Worm (Caenorhabditis elegans) whole organism, young adult: ENCODE data around the gene lin-3.

Experiments used
- B0261.1 ChIP-seq: sonication (generic microtip); optimal IDR thresholded peaks from 2 replicates; lab custom pipeline; 2016; ENCODE audit warnings: mild to moderate bottlenecking, missing genetic modification characterization, moderate library complexity, missing compliant biosample characterization
- B0336.3 ChIP-seq: fragments of 200-800 bp; sonication (Bioruptor generic); IDR thresholded peaks from 2 replicates; pipeline ENCODE4 v1.3.6; 2022; ENCODE audit warnings: missing genetic modification characterization, missing compliant biosample characterization
- F33H1.4 ChIP-seq: fragments of 200-800 bp; sonication (Bioruptor generic); IDR thresholded peaks from 2 replicates; pipeline ENCODE4 v1.3.6; 2022; ENCODE audit warnings: missing genetic modification reagents, missing genetic modification characterization, missing compliant biosample characterization
- F39B2.1 ChIP-seq: fragments of 200-800 bp; sonication (Bioruptor generic); IDR thresholded peaks from 2 replicates; pipeline ENCODE4 v1.3.6; 2022; ENCODE audit warnings: missing genetic modification reagents, missing genetic modification characterization, missing compliant biosample characterization
- F49E8.2 ChIP-seq: sonication (generic microtip); optimal IDR thresholded peaks from 3 replicates; lab custom pipeline; 2017; ENCODE audit warnings: missing genetic modification characterization, mild to moderate bottlenecking, missing compliant biosample characterization, antibody characterized with exemption, moderate library complexity; ENCODE audit not compliant: insufficient read depth
- F52B5.7 ChIP-seq: sonication (generic microtip); optimal IDR thresholded peaks from 2 replicates; lab custom pipeline; 2016; ENCODE audit warnings: mild to moderate bottlenecking, missing genetic modification characterization, missing compliant biosample characterization
- T26A5.8 ChIP-seq: sonication (generic microtip); optimal IDR thresholded peaks from 2 replicates; lab custom pipeline; 2016; ENCODE audit warnings: missing genetic modification characterization, missing compliant biosample characterization
- Y53G8AR.9 ChIP-seq: fragments of 200-800 bp; sonication (Bioruptor generic); conservative IDR thresholded peaks from 2 replicates; pipeline ENCODE4 v1.3.6; 2022; ENCODE audit warnings: missing genetic modification reagents, missing genetic modification characterization, missing compliant biosample characterization
- Y67H2A.10 ChIP-seq: fragments of 200-800 bp; sonication (Bioruptor generic); conservative IDR thresholded peaks from 2 replicates; pipeline ENCODE4 v1.3.6; 2022; ENCODE audit warnings: missing genetic modification reagents, missing genetic modification characterization, missing compliant biosample characterization
- Y95B8A.8 ChIP-seq: fragments of 200-800 bp; sonication (Bioruptor generic); IDR thresholded peaks from 2 replicates; pipeline ENCODE4 v1.3.6; 2022; ENCODE audit warnings: missing genetic modification reagents, missing genetic modification characterization, missing compliant biosample characterization
- ama-1 ChIP-seq, 3 experiments: fragments of 150-350 bp in 1 of 3; sonication (generic microtip) in 2 of 3; optimal IDR thresholded peaks; 2 replicates each; lab custom pipeline; 2014 to 2018; ENCODE audit warnings: missing biosample characterization in 2 of 3, missing genetic modification characterization in 2 of 3, missing genetic modification reagents in 2 of 3
- atf-7 ChIP-seq: sonication (generic microtip); optimal IDR thresholded peaks from 2 replicates; lab custom pipeline; 2017; ENCODE audit warnings: mild to moderate bottlenecking, missing genetic modification characterization, missing compliant biosample characterization
- athp-1 ChIP-seq: sonication (generic microtip); optimal IDR thresholded peaks from 2 replicates; lab custom pipeline; 2017; ENCODE audit warnings: mild to moderate bottlenecking, missing genetic modification characterization, missing compliant biosample characterization
- cebp-1 ChIP-seq, 2 experiments: fragments of 200-800 bp in 1 of 2; sonication (Bioruptor generic) in 1 of 2; sonication (generic microtip) in 1 of 2; IDR thresholded peaks in 1 of 2; optimal IDR thresholded peaks in 1 of 2; 2 replicates each; pipeline versions ENCODE4 v1.3.6 to Lab custom; 2017 to 2022; ENCODE audit warnings: missing compliant biosample characterization in 2 of 2, missing genetic modification characterization in 2 of 2, mild to moderate bottlenecking in 1 of 2, missing genetic modification reagents in 1 of 2, moderate library complexity in 1 of 2
- ceh-91 ChIP-seq: fragments of 200-800 bp; sonication (Bioruptor generic); IDR thresholded peaks from 2 replicates; pipeline ENCODE4 v1.3.6; 2022; ENCODE audit warnings: missing genetic modification reagents, missing genetic modification characterization, missing compliant biosample characterization
- dpl-1 ChIP-seq: fragments of 150-350 bp; optimal IDR thresholded peaks from 2 replicates; lab custom pipeline; 2014; ENCODE audit warnings: missing biosample characterization, missing genetic modification reagents, missing genetic modification characterization
- egrh-3 ChIP-seq: fragments of 200-800 bp; sonication (Bioruptor generic); IDR thresholded peaks from 2 replicates; pipeline ENCODE4 v1.3.6; 2022; ENCODE audit warnings: missing genetic modification reagents, missing genetic modification characterization, missing compliant biosample characterization
- ekl-4 ChIP-seq: fragments of 200-800 bp; sonication (Bioruptor generic); IDR thresholded peaks from 2 replicates; pipeline ENCODE4 v1.3.6; 2022; ENCODE audit warnings: missing genetic modification reagents, missing genetic modification characterization, missing compliant biosample characterization
- fkh-3 ChIP-seq: sonication (generic microtip); optimal IDR thresholded peaks from 2 replicates; lab custom pipeline; 2016; ENCODE audit warnings: mild to moderate bottlenecking, missing genetic modification characterization, missing compliant biosample characterization
- hmg-1.2 ChIP-seq: fragments of 200-800 bp; sonication (Bioruptor generic); IDR thresholded peaks from 2 replicates; pipeline ENCODE4 v1.3.6; 2022; ENCODE audit warnings: missing genetic modification reagents, missing genetic modification characterization, missing compliant biosample characterization
- hmg-20 ChIP-seq: fragments of 200-800 bp; sonication (Bioruptor generic); IDR thresholded peaks from 2 replicates; pipeline ENCODE4 v1.3.6; 2022; ENCODE audit warnings: missing genetic modification reagents, missing genetic modification characterization, missing compliant biosample characterization
- hsf-1 ChIP-seq: fragments of 200-800 bp; sonication (Bioruptor generic); IDR thresholded peaks from 2 replicates; pipeline ENCODE4 v1.3.6; 2022; ENCODE audit warnings: missing genetic modification reagents, missing genetic modification characterization, missing compliant biosample characterization
- lir-1 ChIP-seq: fragments of 200-800 bp; sonication (Bioruptor generic); conservative IDR thresholded peaks from 2 replicates; pipeline ENCODE4 v1.3.6; 2022; ENCODE audit warnings: missing genetic modification reagents, missing genetic modification characterization, missing compliant biosample characterization
- lsl-1 ChIP-seq: fragments of 200-800 bp; sonication (Bioruptor generic); optimal IDR thresholded peaks from 2 replicates; lab custom pipeline; 2018; ENCODE audit warnings: mild to moderate bottlenecking, missing genetic modification characterization, moderate library complexity, missing compliant biosample characterization
- madf-6 ChIP-seq: fragments of 200-800 bp; sonication (Bioruptor generic); IDR thresholded peaks from 2 replicates; pipeline ENCODE4 v1.3.6; 2022; ENCODE audit warnings: missing genetic modification reagents, missing genetic modification characterization, missing compliant biosample characterization
- madf-8 ChIP-seq: fragments of 200-800 bp; sonication (Bioruptor generic); conservative IDR thresholded peaks from 2 replicates; pipeline ENCODE4 v1.3.6; 2022; ENCODE audit warnings: missing genetic modification reagents, missing genetic modification characterization, missing compliant biosample characterization
- mcd-1 ChIP-seq: fragments of 200-800 bp; sonication (Bioruptor generic); IDR thresholded peaks from 2 replicates; pipeline ENCODE4 v1.3.6; 2022; ENCODE audit warnings: missing genetic modification reagents, missing genetic modification characterization, missing compliant biosample characterization
- nfya-1 ChIP-seq: sonication (generic microtip); optimal IDR thresholded peaks from 2 replicates; lab custom pipeline; 2017; ENCODE audit warnings: antibody characterized with exemption, missing compliant biosample characterization, missing genetic modification characterization, borderline replicate concordance; ENCODE audit not compliant: insufficient read depth
- nfyb-1 ChIP-seq: fragments of 200-800 bp; sonication (Bioruptor generic); IDR thresholded peaks from 2 replicates; pipeline ENCODE4 v1.3.6; 2022; ENCODE audit warnings: missing genetic modification reagents, missing genetic modification characterization, missing compliant biosample characterization
- nhr-179 ChIP-seq: sonication (generic microtip); optimal IDR thresholded peaks from 2 replicates; lab custom pipeline; 2016; ENCODE audit warnings: mild to moderate bottlenecking, missing genetic modification characterization, missing compliant biosample characterization
- nhr-80 ChIP-seq: sonication (generic microtip); optimal IDR thresholded peaks from 2 replicates; lab custom pipeline; 2016; ENCODE audit warnings: missing genetic modification characterization, missing compliant biosample characterization
- repo-1 ChIP-seq: sonication (generic microtip); optimal IDR thresholded peaks from 2 replicates; lab custom pipeline; 2017; ENCODE audit warnings: mild to moderate bottlenecking, missing genetic modification characterization, missing compliant biosample characterization
- rpc-1 ChIP-seq, 2 experiments: fragments of 150-350 bp in 1 of 2; sonication (generic microtip) in 1 of 2; optimal IDR thresholded peaks; 2 replicates each; lab custom pipeline; 2014 to 2018; ENCODE audit warnings: missing biosample characterization in 1 of 2, missing genetic modification characterization in 1 of 2, missing genetic modification reagents in 1 of 2, missing genotype in 1 of 2
- sdz-38 ChIP-seq: sonication (generic microtip); optimal IDR thresholded peaks from 2 replicates; lab custom pipeline; 2016; ENCODE audit warnings: missing genotype, missing genetic modification characterization, missing compliant biosample characterization
- snpc-1.3 ChIP-seq: sonication (generic microtip); optimal IDR thresholded peaks from 2 replicates; lab custom pipeline; 2017; ENCODE audit warnings: missing genetic modification characterization, mild to moderate bottlenecking, missing compliant biosample characterization, antibody characterized with exemption, moderate library complexity, missing genotype, missing genetic modification reagents; ENCODE audit not compliant: insufficient read depth
- tbp1 ChIP-seq: fragments of 200-800 bp; sonication (Bioruptor generic); optimal IDR thresholded peaks from 2 replicates; lab custom pipeline; 2018; ENCODE audit warnings: mild to moderate bottlenecking, missing genetic modification characterization, missing compliant biosample characterization
- xnd-1 ChIP-seq: sonication (generic microtip); optimal IDR thresholded peaks from 2 replicates; lab custom pipeline; 2016; ENCODE audit warnings: missing genotype, missing genetic modification reagents, missing genetic modification characterization, missing compliant biosample characterization
- ztf-18 ChIP-seq: sonication (generic microtip); optimal IDR thresholded peaks from 2 replicates; lab custom pipeline; 2016; ENCODE audit warnings: missing genotype, mild to moderate bottlenecking, missing genetic modification characterization, missing compliant biosample characterization
- ztf-25 ChIP-seq: fragments of 200-800 bp; sonication (Bioruptor generic); IDR thresholded peaks from 2 replicates; pipeline ENCODE4 v1.3.6; 2022; ENCODE audit warnings: missing genetic modification reagents, missing genetic modification characterization, missing compliant biosample characterization
- ztf-26 ChIP-seq: sonication (generic microtip); optimal IDR thresholded peaks from 2 replicates; lab custom pipeline; 2017; ENCODE audit warnings: missing genetic modification characterization, missing compliant biosample characterization
- ztf-3 ChIP-seq: fragments of 200-800 bp; sonication (Bioruptor generic); optimal IDR thresholded peaks from 2 replicates; lab custom pipeline; 2018; ENCODE audit warnings: mild to moderate bottlenecking, missing genetic modification characterization, missing compliant biosample characterization

Gene lin-3

ce11 chrIV:11037118-11037719, 16.9 kb upstream of the lin-3 start:
- TF ChIP-seq ceh-91 (GFP tag; lab: Robert Waterston, UW) = no peak
- TF ChIP-seq rpc-1 (optimal IDR thresholded peaks at IDR 0.05; lab: Kevin White, UChicago) = no peak
- TF ChIP-seq rpc-1 (tag; optimal IDR thresholded peaks at IDR 0.05; lab: Kevin White, UChicago) = no peak
- peak; percentile 71 for TF ChIP-seq B0336.3 (GFP tag; lab: Robert Waterston, UW)
- TF ChIP-seq ekl-4 = 0 out of 2 replicates have a peak, but pooled peaks have one; percentile 16
- peak; percentile 35; the same call in 1 of the 2 replicates for TF ChIP-seq hsf-1 (GFP tag; lab: Robert Waterston, UW)
- TF ChIP-seq nhr-179 (tag; lab: Kevin White, UChicago) = no peak
- peak; percentile 67 for TF ChIP-seq nhr-80
- TF ChIP-seq F39B2.1 (GFP tag; lab: Robert Waterston, UW) = no peak
- TF ChIP-seq hmg-1.2 = no peak
- TF ChIP-seq F49E8.2 = peak; percentile 24
- TF ChIP-seq sdz-38 (tag; lab: Kevin White, UChicago) = no peak
- no peak for TF ChIP-seq cebp-1 (GFP tag; IDR thresholded peaks at IDR 0.05; lab: Robert Waterston, UW)
- TF ChIP-seq cebp-1 (tag; optimal IDR thresholded peaks at IDR 0.05; lab: Kevin White, UChicago) = no peak
- TF ChIP-seq repo-1 (tag; lab: Kevin White, UChicago) = no peak
- no peak; the same call in 1 of the 2 replicates for TF ChIP-seq nfyb-1 (GFP tag; lab: Robert Waterston, UW)
- TF ChIP-seq atf-7 = peak; percentile 16
- TF ChIP-seq egrh-3 (GFP tag; lab: Robert Waterston, UW) = no peak
- no peak for TF ChIP-seq ztf-3 (GFP tag; lab: Kevin White, UChicago)
- peak; percentile 7 for TF ChIP-seq ztf-18
- peak; percentile 71 for TF ChIP-seq Y53G8AR.9 (GFP tag; lab: Robert Waterston, UW)
- TF ChIP-seq tbp1 (GFP tag; lab: Kevin White, UChicago) = peak; percentile 7
- no peak for TF ChIP-seq ztf-25
- TF ChIP-seq fkh-3 (tag; lab: Kevin White, UChicago) = no peak
- TF ChIP-seq madf-6 (GFP tag; lab: Robert Waterston, UW) = peak; percentile 52; the same call in 1 of the 2 replicates
- TF ChIP-seq ama-1 (optimal IDR thresholded peaks at IDR 0.05; lab: Kevin White, UChicago) = no peak
- TF ChIP-seq ama-1 (GFP tag; optimal IDR thresholded peaks at IDR 0.05; lab: Kevin White, UChicago) = no peak
- peak; percentile 16 for TF ChIP-seq athp-1 (tag; lab: Kevin White, UChicago)
- TF ChIP-seq, all 124 proteins: peak for 11

ce11 chrIV:11038218-11038617, 15.9 kb upstream of the lin-3 start:
- TF ChIP-seq B0261.1 (tag; lab: Kevin White, UChicago) = no peak
- TF ChIP-seq lsl-1 = peak; percentile 76
- peak; percentile 64 for TF ChIP-seq xnd-1
- 0 out of 2 replicates have a peak, but pooled peaks have one; percentile 18 for TF ChIP-seq madf-8 (GFP tag; lab: Robert Waterston, UW)
- no peak for TF ChIP-seq nfya-1
- TF ChIP-seq madf-6 (GFP tag; lab: Robert Waterston, UW) = peak; percentile 61
- peak; percentile 78 for TF ChIP-seq F33H1.4

- TF ChIP-seq snpc-1.3 (tag; lab: Kevin White, UChicago) (no peak), nfya-1 (no peak), B0261.1 (tag; lab: Kevin White, UChicago) (no peak), Y67H2A.10 (no peak), Y53G8AR.9 (GFP tag; lab: Robert Waterston, UW) (no peak), T26A5.8 (tag; lab: Kevin White, UChicago) (no peak), hmg-20 (no peak), mcd-1 (GFP tag; lab: Robert Waterston, UW) (no peak), Y95B8A.8 (no peak), dpl-1 (no peak), lir-1 (GFP tag; lab: Robert Waterston, UW) (no peak), ztf-26 (tag; lab: Kevin White, UChicago) (no peak), F52B5.7 (no peak), egrh-3 (GFP tag; lab: Robert Waterston, UW) (no peak)
These were observed 15.7 kb upstream of the lin-3 start, which contains the start of gene kdin-1 for ce11 chrIV:11038618-11038664. TSS of gene kdin-1 (plus strand) at chrIV:11038655.
